Worm (Caenorhabditis elegans): ENCODE data around the gene gid-8.

DNA sequence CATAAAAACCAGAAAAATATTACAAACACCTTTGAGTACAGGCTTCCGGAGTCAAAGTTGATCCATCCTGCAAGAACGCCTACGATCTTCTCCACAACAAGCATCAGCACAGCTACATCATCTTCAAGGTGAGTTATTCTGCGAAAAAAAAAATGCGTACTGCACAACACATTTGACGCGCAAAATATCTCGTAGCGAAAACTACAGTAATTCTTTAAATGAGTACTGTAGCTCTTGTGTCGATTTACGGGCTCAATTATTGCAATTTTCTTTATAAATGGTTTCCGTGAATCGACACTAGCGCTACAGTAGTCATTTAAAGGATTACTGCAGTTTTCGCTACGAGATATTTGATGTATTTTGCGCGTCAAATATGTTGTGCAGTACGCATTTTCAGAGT lies 9.3 kb downstream of the gid-8 start:
- no peak for TF ChIP-seq fos-1 (tag; optimal IDR thresholded peaks at IDR 0.05)
- no peak for TF ChIP-seq ztf-11 (tag; optimal IDR thresholded peaks at IDR 0.05)
- TF ChIP-seq ceh-82 (tag; optimal IDR thresholded peaks at IDR 0.05), result no peak
- TF ChIP-seq lsy-2 (tag; optimal IDR thresholded peaks at IDR 0.05), result no peak
- no peak for TF ChIP-seq zag-1 (tag; optimal IDR thresholded peaks at IDR 0.05)
